Worm (Caenorhabditis elegans) whole organism, late embryonic: ENCODE measurements around the gene set-15.

ENCODE experiments used
- F13H6.1 ChIP-seq: sonication (generic microtip); optimal IDR thresholded peaks from 2 replicates; lab custom pipeline; 2016; ENCODE audit warnings: missing genetic modification characterization, missing compliant biosample characterization
- ets-4 ChIP-seq: sonication (generic microtip); optimal IDR thresholded peaks from 2 replicates; lab custom pipeline; 2016; ENCODE audit warnings: missing genetic modification characterization, missing compliant biosample characterization
- eyg-1 ChIP-seq: sonication (generic microtip); optimal IDR thresholded peaks from 2 replicates; lab custom pipeline; 2016; ENCODE audit warnings: missing genotype, missing genetic modification characterization, missing compliant biosample characterization
- fkh-10 ChIP-seq: fragments of 150-350 bp; optimal IDR thresholded peaks from 2 replicates; lab custom pipeline; 2014; ENCODE audit warnings: missing biosample characterization, missing genetic modification reagents, missing genetic modification characterization
- pat-9 ChIP-seq: fragments of 200-800 bp; sonication (Bioruptor generic); optimal IDR thresholded peaks from 2 replicates; lab custom pipeline; 2018; ENCODE audit warnings: mild to moderate bottlenecking, missing genetic modification characterization, moderate library complexity, missing compliant biosample characterization
- pha-4 ChIP-seq: fragments of 150-350 bp; optimal IDR thresholded peaks from 2 replicates; lab custom pipeline; 2018; ENCODE audit warnings: missing biosample characterization, missing genetic modification reagents, missing genetic modification characterization
- unc-42 ChIP-seq: sonication (generic microtip); optimal IDR thresholded peaks from 2 replicates; lab custom pipeline; 2016; ENCODE audit warnings: missing genotype, missing genetic modification characterization, missing compliant biosample characterization
- unc-55 ChIP-seq: sonication (generic microtip); optimal IDR thresholded peaks from 2 replicates; lab custom pipeline; 2017; ENCODE audit warnings: missing biosample characterization, missing genetic modification reagents, missing genetic modification characterization
- unc-86 ChIP-seq: sonication (generic microtip); optimal IDR thresholded peaks from 2 replicates; lab custom pipeline; 2016; ENCODE audit warnings: missing genetic modification characterization, missing compliant biosample characterization

DNA sequence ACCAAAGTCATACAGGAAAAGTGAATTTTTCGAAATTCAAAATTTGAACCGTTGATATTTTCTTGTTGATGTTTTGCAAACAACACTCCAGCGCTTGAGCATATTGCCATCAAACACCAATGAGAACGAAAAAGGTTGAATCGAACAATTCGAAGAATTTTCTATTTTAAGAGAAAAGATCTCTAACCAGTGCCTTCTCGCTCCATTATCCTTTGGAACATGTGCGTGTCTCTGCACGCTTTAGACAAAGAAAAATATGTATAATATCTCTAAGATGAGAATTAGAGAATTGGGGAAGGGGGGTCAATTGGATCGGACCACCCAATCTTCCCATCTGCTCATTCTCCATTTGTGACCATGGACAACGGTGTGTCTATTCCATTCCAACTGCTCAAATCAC, 16.2 kb downstream of the set-15 start, which contains the start of gene Y17G9B.2:
- TF ChIP-seq F13H6.1 (tag; lab: Kevin White, UChicago) (no peak), eyg-1 (tag; lab: Kevin White, UChicago) (no peak), ets-4 (tag; lab: Kevin White, UChicago) (no peak), unc-86 (tag; lab: Kevin White, UChicago) (no peak), unc-42 (tag; lab: Kevin White, UChicago) (no peak), pha-4 (no peak), pat-9 (tag; lab: Kevin White, UChicago) (no peak), unc-55 (GFP tag; lab: Kevin White, UChicago) (no peak), fkh-10 (GFP tag; lab: Kevin White, UChicago) (no peak)
